Worm (Caenorhabditis elegans) whole organism, L3 larva: ENCODE measurements around the gene mrp-5.
"Not testable (repeated sequence)": the region's sequence is repeated elsewhere in the genome, so short reads cannot be mapped to it uniquely, and the experiment has no call there.

ENCODE experiments used
- ceh-28 ChIP-seq: fragments of 150-350 bp; optimal IDR thresholded peaks from 2 replicates; lab custom pipeline; 2014; ENCODE audit warnings: missing biosample characterization, missing genetic modification reagents, missing genetic modification characterization
- ceh-82 ChIP-seq: fragments of 150-350 bp; optimal IDR thresholded peaks from 2 replicates; lab custom pipeline; 2014; ENCODE audit warnings: missing biosample characterization, missing genetic modification characterization
- ceh-9 ChIP-seq: sonication (generic microtip); optimal IDR thresholded peaks from 2 replicates; lab custom pipeline; 2018; ENCODE audit warnings: missing biosample characterization, missing genetic modification characterization
- egl-27 ChIP-seq: sonication (generic microtip); optimal IDR thresholded peaks from 4 replicates; lab custom pipeline; 2017; ENCODE audit warnings: missing biosample characterization, missing genetic modification reagents, missing genetic modification characterization
- egl-5 ChIP-seq: fragments of 150-350 bp; optimal IDR thresholded peaks from 2 replicates; lab custom pipeline; 2017; ENCODE audit warnings: missing biosample characterization, missing genetic modification reagents, missing genetic modification characterization, inconsistent platforms
- elt-1 ChIP-seq: fragments of 150-350 bp; optimal IDR thresholded peaks from 2 replicates; lab custom pipeline; 2014; ENCODE audit warnings: missing biosample characterization, missing genetic modification characterization
- elt-2 ChIP-seq: sonication (generic microtip); optimal IDR thresholded peaks from 2 replicates; lab custom pipeline; 2016; ENCODE audit warnings: missing genetic modification reagents, mild to moderate bottlenecking, missing genetic modification characterization, missing compliant biosample characterization
- elt-3 ChIP-seq, 3 experiments: fragments of 150-350 bp in 1 of 3; sonication (generic microtip) in 2 of 3; optimal IDR thresholded peaks; 2 replicates in 2 of 3; 4 replicates in 1 of 3; lab custom pipeline; 2014 to 2017; ENCODE audit warnings: missing biosample characterization in 3 of 3, missing genetic modification characterization in 3 of 3
- eor-1 ChIP-seq, 2 experiments: fragments of 150-350 bp; optimal IDR thresholded peaks; 2 replicates each; lab custom pipeline; 2014 to 2018; ENCODE audit warnings: missing biosample characterization in 2 of 2, missing genetic modification characterization in 2 of 2
- fkh-10 ChIP-seq: sonication (generic microtip); optimal IDR thresholded peaks from 2 replicates; lab custom pipeline; 2017; ENCODE audit warnings: missing biosample characterization, missing genetic modification reagents, missing genetic modification characterization
- fkh-2 ChIP-seq: fragments of 150-350 bp; optimal IDR thresholded peaks from 2 replicates; lab custom pipeline; 2014; ENCODE audit warnings: missing biosample characterization, missing genetic modification reagents, missing genetic modification characterization
- hmg-11 ChIP-seq: sonication (generic microtip); optimal IDR thresholded peaks from 2 replicates; lab custom pipeline; 2016; ENCODE audit warnings: missing genetic modification characterization, missing compliant biosample characterization
- lin-15B ChIP-seq: fragments of 150-350 bp; optimal IDR thresholded peaks from 2 replicates; lab custom pipeline; 2014; ENCODE audit warnings: missing biosample characterization, missing genetic modification characterization
- lin-39 ChIP-seq: fragments of 150-350 bp; optimal IDR thresholded peaks from 2 replicates; lab custom pipeline; 2018; ENCODE audit warnings: missing biosample characterization, missing genetic modification reagents, missing genetic modification characterization
- nfya-1 ChIP-seq: sonication (generic microtip); optimal IDR thresholded peaks from 2 replicates; lab custom pipeline; 2017; ENCODE audit warnings: missing genetic modification characterization, mild to moderate bottlenecking, missing compliant biosample characterization, antibody characterized with exemption, moderate library complexity; ENCODE audit not compliant: insufficient read depth
- nhr-11 ChIP-seq: fragments of 150-350 bp; optimal IDR thresholded peaks from 2 replicates; lab custom pipeline; 2014; ENCODE audit warnings: missing biosample characterization, missing genetic modification characterization
- nhr-12 ChIP-seq: fragments of 150-350 bp; optimal IDR thresholded peaks from 2 replicates; lab custom pipeline; 2014; ENCODE audit warnings: missing biosample characterization, missing genetic modification characterization
- nhr-23 ChIP-seq: fragments of 150-350 bp; optimal IDR thresholded peaks from 2 replicates; lab custom pipeline; 2014; ENCODE audit warnings: missing biosample characterization, missing genetic modification reagents, missing genetic modification characterization
- nhr-25 ChIP-seq: sonication (generic microtip); optimal IDR thresholded peaks from 2 replicates; lab custom pipeline; 2017; ENCODE audit warnings: missing biosample characterization, missing genetic modification characterization
- nhr-28 ChIP-seq: fragments of 150-350 bp; optimal IDR thresholded peaks from 2 replicates; lab custom pipeline; 2014; ENCODE audit warnings: missing biosample characterization, missing genetic modification characterization
- nhr-67 ChIP-seq: fragments of 150-350 bp; optimal IDR thresholded peaks from 2 replicates; lab custom pipeline; 2014; ENCODE audit warnings: missing biosample characterization, missing genetic modification characterization
- nhr-76 ChIP-seq: fragments of 150-350 bp; sonication (generic microtip); optimal IDR thresholded peaks from 5 replicates; lab custom pipeline; 2014; ENCODE audit warnings: missing biosample characterization, missing genetic modification characterization
- nhr-77 ChIP-seq: fragments of 150-350 bp; optimal IDR thresholded peaks from 2 replicates; lab custom pipeline; 2014; ENCODE audit warnings: missing biosample characterization, missing genetic modification characterization
- pha-4 ChIP-seq: fragments of 150-350 bp; optimal IDR thresholded peaks from 2 replicates; lab custom pipeline; 2014; ENCODE audit warnings: missing biosample characterization, missing genetic modification reagents, missing genetic modification characterization
- pqm-1 ChIP-seq: fragments of 150-350 bp; optimal IDR thresholded peaks from 2 replicates; lab custom pipeline; 2017; ENCODE audit warnings: missing biosample characterization, missing genetic modification characterization, inconsistent platforms
- sea-2 ChIP-seq: fragments of 150-350 bp; sonication (generic microtip); optimal IDR thresholded peaks from 4 replicates; lab custom pipeline; 2014; ENCODE audit warnings: missing biosample characterization, missing genetic modification reagents, missing genetic modification characterization
- skn-1 ChIP-seq: fragments of 150-350 bp; optimal IDR thresholded peaks from 2 replicates; lab custom pipeline; 2014; ENCODE audit warnings: missing biosample characterization, missing genetic modification characterization
- snpc-4 ChIP-seq: fragments of 150-350 bp; optimal IDR thresholded peaks from 2 replicates; lab custom pipeline; 2014; ENCODE audit warnings: missing biosample characterization, missing genetic modification characterization
- tbx-2 ChIP-seq: sonication (generic microtip); optimal IDR thresholded peaks from 2 replicates; lab custom pipeline; 2016; ENCODE audit warnings: mild to moderate bottlenecking, missing genetic modification characterization, missing compliant biosample characterization
- unc-62 ChIP-seq: fragments of 150-350 bp; sonication (generic microtip); optimal IDR thresholded peaks from 4 replicates; lab custom pipeline; 2014; ENCODE audit warnings: missing biosample characterization, missing genetic modification reagents, missing genetic modification characterization
- ztf-11 ChIP-seq: fragments of 150-350 bp; optimal IDR thresholded peaks from 2 replicates; lab custom pipeline; 2014; ENCODE audit warnings: missing biosample characterization, missing genetic modification characterization
- ztf-4 ChIP-seq: fragments of 150-350 bp; optimal IDR thresholded peaks from 2 replicates; lab custom pipeline; 2014; ENCODE audit warnings: missing biosample characterization, missing genetic modification characterization

mrp-5 gene

ce11 chrX:14970221-14970801, 24.2 kb upstream of the mrp-5 start, which contains the start of the genes flwr-1 and tbc-1:
TSS of gene flwr-1 (minus strand) at chrX:14970271.
TSS of gene tbc-1 (plus strand) at chrX:14970751.
- TF ChIP-seq pha-4 (tag; lab: Kevin White, UChicago) (peak; percentile 45), elt-2 (tag; lab: Kevin White, UChicago) (peak; percentile 45), ceh-28 (tag; lab: Kevin White, UChicago) (peak; percentile 9), nhr-67 (tag; lab: Kevin White, UChicago) (no peak), nhr-11 (no peak), nhr-28 (tag; lab: Kevin White, UChicago) (no peak), fkh-10 (GFP tag; lab: Kevin White, UChicago) (no peak), ztf-11 (tag; lab: Kevin White, UChicago) (no peak), nhr-25 (tag; lab: Kevin White, UChicago) (no peak), lin-15B (tag; lab: Kevin White, UChicago) (peak; percentile 52), elt-3 (tag; optimal IDR thresholded peaks at IDR 0.05; lab: Kevin White, UChicago) (no peak), lin-39 (tag; lab: Kevin White, UChicago) (peak; percentile 76), hmg-11 (peak; percentile 22), unc-62 (no peak), egl-5 (tag; lab: Kevin White, UChicago) (peak; percentile 43), snpc-4 (tag; lab: Kevin White, UChicago) (peak; percentile 27), ztf-4 (tag; lab: Kevin White, UChicago) (no peak), pqm-1 (tag; lab: Kevin White, UChicago) (no peak), elt-1 (no peak), tbx-2 (no peak), sea-2 (GFP tag; lab: Kevin White, UChicago) (no peak)

ce11 chrX:14969615-14970014, 23.5 kb upstream of the mrp-5 start:
- no peak for TF ChIP-seq ceh-82 (tag; lab: Kevin White, UChicago)
- TF ChIP-seq elt-2 (tag; lab: Kevin White, UChicago), result peak; percentile 9

DNA sequence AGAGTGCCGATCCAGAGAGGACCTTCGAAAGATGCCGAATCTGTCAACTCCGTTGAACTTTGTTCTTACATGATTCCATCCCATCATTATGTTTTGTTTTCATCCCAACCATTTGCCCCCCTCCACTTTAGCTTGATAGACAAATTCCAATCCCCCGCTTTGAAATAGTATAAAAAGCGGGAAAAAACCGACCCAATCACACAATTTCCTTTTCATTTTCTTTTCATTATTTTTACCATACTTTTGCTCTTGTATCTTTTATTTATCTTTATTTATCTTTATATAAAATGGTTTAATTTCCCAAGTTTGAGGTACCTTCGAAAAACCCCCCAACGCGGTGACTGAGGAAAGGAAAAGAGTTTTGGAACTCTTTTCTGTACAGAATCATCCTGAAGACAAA, 20.4 kb upstream of the mrp-5 start, which contains the start of gene F20D1.22:
TSS of gene F20D1.22 (plus strand) at position 301 of the 400 bp plus-strand sequence.
- TF ChIP-seq nhr-23; elt-2 (tag; lab: Kevin White, UChicago); nfya-1: not testable (repeated sequence)

DNA sequence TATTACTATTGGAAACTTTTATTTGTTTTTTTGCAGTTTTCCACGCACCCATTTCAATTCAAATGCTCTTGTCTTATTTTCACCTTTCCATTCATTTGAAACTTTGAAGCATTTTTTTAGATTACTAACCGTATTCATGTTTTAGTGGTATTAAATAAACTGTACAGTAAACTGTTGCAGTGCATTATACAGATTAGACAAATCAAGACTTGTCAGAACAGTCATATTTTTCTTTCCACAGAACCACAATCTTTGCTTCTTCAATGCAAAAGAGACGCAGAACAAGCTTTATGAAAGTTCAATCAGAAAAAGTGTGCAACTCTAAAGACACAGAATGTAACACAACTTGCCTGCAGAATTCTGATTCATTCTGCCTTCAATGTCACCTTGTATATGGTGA, 19.6 kb upstream of the mrp-5 start, which contains the start of gene F45B8.5:
TSS of gene F45B8.5 (plus strand) at position 301 of the 400 bp plus-strand sequence.
- no peak for TF ChIP-seq fkh-2 (tag; lab: Kevin White, UChicago)
- TF ChIP-seq ceh-9 (tag; lab: Kevin White, UChicago), result no peak
- TF ChIP-seq sea-2 (GFP tag; lab: Kevin White, UChicago), result no peak
- no peak for TF ChIP-seq ceh-82 (tag; lab: Kevin White, UChicago)
- no peak for TF ChIP-seq ztf-4 (tag; lab: Kevin White, UChicago)
- no peak for TF ChIP-seq egl-27
- no peak for TF ChIP-seq nhr-77 (tag; lab: Kevin White, UChicago)
- no peak for TF ChIP-seq nhr-23
- TF ChIP-seq elt-2 (tag; lab: Kevin White, UChicago), result no peak
- no peak for TF ChIP-seq nhr-67 (tag; lab: Kevin White, UChicago)
- TF ChIP-seq eor-1 (tag; optimal IDR thresholded peaks at IDR 0.05; lab: Kevin White, UChicago), result no peak
- no peak for TF ChIP-seq unc-62
- no peak for TF ChIP-seq skn-1 (tag; lab: Kevin White, UChicago)
- no peak for TF ChIP-seq nhr-12 (tag; lab: Kevin White, UChicago)
- no peak for TF ChIP-seq nhr-76 (tag; lab: Kevin White, UChicago)

ce11 chrX:14964253-14964652, 18.1 kb upstream of the mrp-5 start, which contains the start of gene rgs-11:
TSS of gene rgs-11 (plus strand) at chrX:14964553.
- TF ChIP-seq nhr-25 (tag; lab: Kevin White, UChicago), result no peak
